Worm (Caenorhabditis elegans) whole organism, early embryonic: ENCODE measurements around the gene F26D11.13.

Experiments
- B0310.2 ChIP-seq: sonication (generic microtip); optimal IDR thresholded peaks from 2 replicates; lab custom pipeline; 2016; ENCODE audit warnings: mild to moderate bottlenecking, missing genetic modification characterization, missing compliant biosample characterization
- ama-1 ChIP-seq: fragments of 150-350 bp; optimal IDR thresholded peaks from 2 replicates; lab custom pipeline; 2014
- ceh-13 ChIP-seq: fragments of 200-800 bp; sonication (Bioruptor generic); optimal IDR thresholded peaks from 2 replicates; lab custom pipeline; 2018; ENCODE audit warnings: mild to moderate bottlenecking, missing genetic modification characterization, missing compliant biosample characterization
- ets-7 ChIP-seq: sonication (generic microtip); optimal IDR thresholded peaks from 2 replicates; lab custom pipeline; 2016; ENCODE audit warnings: missing genotype, missing genetic modification characterization, missing compliant biosample characterization
- flt-1 ChIP-seq: fragments of 200-800 bp; sonication (Bioruptor generic); IDR thresholded peaks from 2 replicates; pipeline ENCODE4 v1.3.6; 2022; ENCODE audit warnings: missing genetic modification characterization, missing compliant biosample characterization
- hmbx-1 ChIP-seq: sonication (generic microtip); optimal IDR thresholded peaks from 2 replicates; lab custom pipeline; 2016; ENCODE audit warnings: mild to moderate bottlenecking, missing genetic modification characterization, missing compliant biosample characterization
- hmg-4 ChIP-seq: fragments of 200-800 bp; sonication (Bioruptor generic); optimal IDR thresholded peaks from 2 replicates; lab custom pipeline; 2018; ENCODE audit warnings: mild to moderate bottlenecking, missing genetic modification characterization, missing compliant biosample characterization
- hnd-1 ChIP-seq: sonication (generic microtip); optimal IDR thresholded peaks from 2 replicates; lab custom pipeline; 2016; ENCODE audit warnings: missing genetic modification characterization, missing compliant biosample characterization
- pes-1 ChIP-seq: fragments of 200-800 bp; sonication (Bioruptor generic); IDR thresholded peaks from 2 replicates; pipeline ENCODE4 v1.3.6; 2022; ENCODE audit warnings: missing genetic modification reagents, missing genetic modification characterization, missing compliant biosample characterization
- scrt-1 ChIP-seq: fragments of 200-800 bp; sonication (Bioruptor generic); IDR thresholded peaks from 2 replicates; pipeline ENCODE4 v1.3.6; 2022; ENCODE audit warnings: missing genetic modification characterization, missing compliant biosample characterization
- tbx-11 ChIP-seq: fragments of 200-800 bp; sonication (Bioruptor generic); IDR thresholded peaks from 2 replicates; pipeline ENCODE4 v1.3.6; 2022; ENCODE audit warnings: missing genetic modification characterization, missing compliant biosample characterization
- tra-4 ChIP-seq: sonication (generic microtip); optimal IDR thresholded peaks from 2 replicates; lab custom pipeline; 2017; ENCODE audit warnings: missing genetic modification characterization, missing compliant biosample characterization

DNA sequence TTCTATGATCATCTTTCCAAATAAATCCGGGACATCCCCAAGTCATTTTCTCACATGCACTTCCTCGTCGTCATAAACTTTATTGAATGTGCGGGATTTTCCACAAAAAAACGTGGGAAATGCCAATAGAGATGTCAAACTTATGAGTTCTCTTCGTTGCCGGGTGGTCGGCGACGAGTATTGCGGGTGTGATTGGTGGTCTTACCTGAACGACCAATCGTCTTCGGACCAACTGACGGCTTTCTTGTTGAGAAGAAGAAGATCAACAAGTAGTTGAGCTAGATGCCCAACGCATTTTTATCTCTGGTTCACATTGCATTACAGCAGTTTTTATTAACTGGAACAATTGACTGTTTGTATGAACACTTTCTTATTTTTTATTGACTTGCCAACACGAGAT lies 40.7 kb upstream of the F26D11.13 start:
- TF ChIP-seq tbx-11 (GFP tag; lab: Robert Waterston, UW) = no peak
- no peak for TF ChIP-seq pes-1 (GFP tag; lab: Robert Waterston, UW)
- TF ChIP-seq ama-1 (lab: Kevin White, UChicago) = no peak
- no peak for TF ChIP-seq tra-4
- no peak for TF ChIP-seq ceh-13 (GFP tag; lab: Kevin White, UChicago)
- no peak for TF ChIP-seq ets-7
- no peak for TF ChIP-seq hnd-1 (tag; lab: Kevin White, UChicago)
- no peak for TF ChIP-seq scrt-1 (GFP tag; lab: Robert Waterston, UW)
- no peak for TF ChIP-seq hmbx-1 (tag; lab: Kevin White, UChicago)
- no peak for TF ChIP-seq flt-1 (GFP tag; lab: Robert Waterston, UW)
- no peak for TF ChIP-seq B0310.2 (tag; lab: Kevin White, UChicago)
- no peak for TF ChIP-seq hmg-4
